Fruit fly (Drosophila melanogaster) whole organism, embryonic: Measurements from ENCODE around the gene Fum1.

Experiments
- Abd-B ChIP-seq: fragments of 200-800 bp; sonication (Bioruptor generic); optimal IDR thresholded peaks from 2 replicates; lab custom pipeline; 2018; ENCODE audit warnings: missing biosample characterization, mild to moderate bottlenecking, missing genetic modification characterization, moderate library complexity
- B-H2 ChIP-seq: fragments of 200-800 bp; sonication (Bioruptor generic); optimal IDR thresholded peaks from 2 replicates; lab custom pipeline; 2018; ENCODE audit warnings: missing biosample characterization, mild to moderate bottlenecking, missing genetic modification characterization
- Bgb ChIP-seq: fragments of 200-800 bp; sonication (Bioruptor generic); IDR thresholded peaks from 2 replicates; pipeline ENCODE4 v1.3.6; 2022; ENCODE audit warnings: missing biosample characterization, missing genetic modification characterization; ENCODE audit not compliant: partially characterized antibody
- CG10209 ChIP-seq: fragments of 200-800 bp; sonication (Bioruptor generic); optimal IDR thresholded peaks from 3 replicates; lab custom pipeline; 2017; ENCODE audit warnings: missing biosample characterization, mild to moderate bottlenecking, missing genetic modification characterization, missing genetic modification reagents
- CG10366 ChIP-seq: fragments of 200-800 bp; sonication (Bioruptor generic); IDR thresholded peaks from 2 replicates; pipeline ENCODE4 v1.3.6; 2022; ENCODE audit warnings: missing biosample characterization, missing genetic modification characterization
- CG10543 ChIP-seq: fragments of 200-800 bp; sonication (Bioruptor generic); optimal IDR thresholded peaks from 3 replicates; lab custom pipeline; 2017; ENCODE audit warnings: missing biosample characterization, mild to moderate bottlenecking, missing genetic modification characterization, moderate library complexity
- CG11504 ChIP-seq: fragments of 200-800 bp; sonication (Bioruptor generic); optimal IDR thresholded peaks from 3 replicates; lab custom pipeline; 2019; ENCODE audit warnings: missing biosample characterization, mild to moderate bottlenecking, missing genetic modification characterization, moderate library complexity
- CG11695 ChIP-seq: fragments of 200-800 bp; sonication (Bioruptor generic); IDR thresholded peaks from 3 replicates; pipeline ENCODE4 v1.3.6; 2022; ENCODE audit warnings: missing biosample characterization, missing genetic modification characterization
- CG11696 ChIP-seq: fragments of 200-800 bp; sonication (Bioruptor generic); IDR thresholded peaks from 2 replicates; pipeline ENCODE4 v1.3.6; 2022; ENCODE audit warnings: missing biosample characterization, missing genetic modification characterization
- CG12659 ChIP-seq: fragments of 200-800 bp; sonication (Bioruptor generic); optimal IDR thresholded peaks from 3 replicates; lab custom pipeline; 2017; ENCODE audit warnings: mild to moderate bottlenecking, missing biosample characterization, missing genetic modification reagents, missing genetic modification characterization
- CG12744 ChIP-seq: fragments of 200-800 bp; sonication (Bioruptor generic); optimal IDR thresholded peaks from 2 replicates; lab custom pipeline; 2016; ENCODE audit warnings: missing biosample characterization, missing genetic modification characterization
- CG15073 ChIP-seq: fragments of 200-800 bp; sonication (Bioruptor generic); optimal IDR thresholded peaks from 2 replicates; lab custom pipeline; 2016; ENCODE audit warnings: missing biosample characterization, missing genetic modification characterization
- CG1792 ChIP-seq: fragments of 200-800 bp; sonication (Bioruptor generic); optimal IDR thresholded peaks from 2 replicates; lab custom pipeline; 2016; ENCODE audit warnings: missing biosample characterization, missing genetic modification characterization
- CG2712 ChIP-seq: fragments of 200-800 bp; optimal IDR thresholded peaks from 3 replicates; lab custom pipeline; 2019; ENCODE audit warnings: missing biosample characterization, mild to moderate bottlenecking, missing genetic modification characterization, moderate library complexity
- CG3281 ChIP-seq: fragments of 200-800 bp; sonication (Bioruptor generic); optimal IDR thresholded peaks from 3 replicates; lab custom pipeline; 2017; ENCODE audit warnings: missing biosample characterization, mild to moderate bottlenecking, missing genetic modification characterization
- CG4328 ChIP-seq: fragments of 200-800 bp; sonication (Bioruptor generic); optimal IDR thresholded peaks from 3 replicates; lab custom pipeline; 2017; ENCODE audit warnings: missing biosample characterization, missing genetic modification reagents, missing genetic modification characterization
- CG5953 ChIP-seq: fragments of 200-800 bp; sonication (Bioruptor generic); IDR thresholded peaks from 2 replicates; pipeline ENCODE4 v1.3.6; 2022; ENCODE audit warnings: missing biosample characterization, missing genetic modification characterization
- CG6854 ChIP-seq: fragments of 200-800 bp; sonication (Bioruptor generic); optimal IDR thresholded peaks from 3 replicates; lab custom pipeline; 2017; ENCODE audit warnings: missing biosample characterization, mild to moderate bottlenecking, missing genetic modification characterization
- CG7372 ChIP-seq: fragments of 200-800 bp; sonication (Bioruptor generic); IDR thresholded peaks from 2 replicates; pipeline ENCODE4 v1.3.6; 2022; ENCODE audit warnings: missing biosample characterization, missing genetic modification characterization
- CG8478 ChIP-seq: fragments of >200 bp; optimal IDR thresholded peaks from 2 replicates; lab custom pipeline; 2018
- CG9876 ChIP-seq: fragments of 200-800 bp; sonication (Bioruptor generic); optimal IDR thresholded peaks from 2 replicates; lab custom pipeline; 2016; ENCODE audit warnings: missing biosample characterization, missing genetic modification characterization
- CHES-1-like ChIP-seq: fragments of 200-800 bp; sonication (Bioruptor generic); optimal IDR thresholded peaks from 2 replicates; lab custom pipeline; 2016; ENCODE audit warnings: missing biosample characterization, missing genetic modification characterization
- Dad ChIP-seq: fragments of 200-800 bp; sonication (Bioruptor generic); optimal IDR thresholded peaks from 3 replicates; lab custom pipeline; 2016; ENCODE audit warnings: missing biosample characterization, missing genetic modification characterization
- Dll ChIP-seq: fragments of 200-800 bp; sonication (Bioruptor generic); IDR thresholded peaks from 4 replicates; pipeline ENCODE4 v1.3.6; 2022; ENCODE audit warnings: missing biosample characterization, missing genetic modification characterization; ENCODE audit not compliant: partially characterized antibody
- Dp ChIP-seq: fragments of 200-800 bp; sonication (Bioruptor generic); optimal IDR thresholded peaks from 2 replicates; lab custom pipeline; 2018; ENCODE audit warnings: missing biosample characterization, mild to moderate bottlenecking, missing genetic modification characterization, moderate library complexity
- Drgx ChIP-seq: fragments of 200-800 bp; sonication (Bioruptor generic); IDR thresholded peaks from 2 replicates; pipeline ENCODE4 v1.3.6; 2022; ENCODE audit warnings: missing biosample characterization, missing genetic modification characterization
- Eip74EF ChIP-seq, 2 experiments: fragments of 200-800 bp in 1 of 2; fragments of >200 bp in 1 of 2; sonication (Bioruptor generic) in 1 of 2; optimal IDR thresholded peaks; 2 replicates each; lab custom pipeline; 2017 to 2019; ENCODE audit warnings: missing biosample characterization in 2 of 2, missing genetic modification characterization in 2 of 2, mild to moderate bottlenecking in 1 of 2, moderate library complexity in 1 of 2
- GATAe ChIP-seq: fragments of 200-800 bp; sonication (Bioruptor generic); conservative IDR thresholded peaks from 2 replicates; pipeline ENCODE4 v1.3.6; 2022; ENCODE audit warnings: missing biosample characterization, missing genetic modification characterization
- Gsc ChIP-seq: fragments of 200-800 bp; sonication (Bioruptor generic); IDR thresholded peaks from 2 replicates; pipeline ENCODE4 v1.3.6; 2022; ENCODE audit warnings: missing biosample characterization, missing genetic modification characterization
- HmgZ ChIP-seq: fragments of 200-800 bp; sonication (Bioruptor generic); optimal IDR thresholded peaks from 2 replicates; lab custom pipeline; 2018; ENCODE audit warnings: missing biosample characterization, mild to moderate bottlenecking, missing genetic modification characterization
- Hr78 ChIP-seq, 2 experiments: fragments of 200-800 bp in 1 of 2; fragments of >200 bp in 1 of 2; sonication (Bioruptor generic) in 1 of 2; optimal IDR thresholded peaks; 2 replicates each; lab custom pipeline; 2017 to 2019; ENCODE audit warnings: missing biosample characterization in 2 of 2, missing genetic modification characterization in 2 of 2, mild to moderate bottlenecking in 1 of 2, moderate library complexity in 1 of 2
- MESR4 ChIP-seq: fragments of 200-800 bp; sonication (Bioruptor generic); optimal IDR thresholded peaks from 2 replicates; lab custom pipeline; 2018; ENCODE audit warnings: missing biosample characterization, mild to moderate bottlenecking, missing genetic modification characterization, moderate library complexity
- Oli ChIP-seq: fragments of 200-800 bp; sonication (Bioruptor generic); optimal IDR thresholded peaks from 2 replicates; lab custom pipeline; 2018; ENCODE audit warnings: missing biosample characterization, mild to moderate bottlenecking, missing genetic modification characterization, moderate library complexity
- Rfx ChIP-seq: fragments of 200-800 bp; sonication (Bioruptor generic); IDR thresholded peaks from 2 replicates; pipeline ENCODE4 v1.3.6; 2022; ENCODE audit warnings: missing biosample characterization, missing genetic modification characterization
- Sin3A ChIP-seq: fragments of >200 bp; optimal IDR thresholded peaks from 2 replicates; lab custom pipeline; 2018
- bigmax ChIP-seq: fragments of 200-800 bp; sonication (Bioruptor generic); optimal IDR thresholded peaks from 2 replicates; lab custom pipeline; 2018; ENCODE audit warnings: missing biosample characterization, mild to moderate bottlenecking, missing genetic modification characterization
- bowl ChIP-seq: fragments of 200-800 bp; sonication (Bioruptor generic); IDR thresholded peaks from 2 replicates; pipeline ENCODE4 v1.3.6; 2022; ENCODE audit warnings: missing biosample characterization, missing genetic modification characterization
- corto ChIP-seq: fragments of 200-800 bp; sonication (Bioruptor generic); optimal IDR thresholded peaks from 2 replicates; lab custom pipeline; 2016; ENCODE audit warnings: missing biosample characterization, mild to moderate bottlenecking, missing genetic modification characterization, moderate library complexity
- dimm ChIP-seq: fragments of 200-800 bp; sonication (Bioruptor generic); IDR thresholded peaks from 2 replicates; pipeline ENCODE4 v1.3.6; 2022; ENCODE audit warnings: missing biosample characterization, missing genetic modification characterization
- dpn ChIP-seq, 2 experiments: fragments of 200-800 bp; sonication (Bioruptor generic); optimal IDR thresholded peaks; 3 replicates each; lab custom pipeline; 2016; ENCODE audit warnings: missing biosample characterization in 2 of 2, missing genetic modification characterization in 2 of 2
- ewg ChIP-seq: fragments of 200-800 bp; sonication (Bioruptor generic); optimal IDR thresholded peaks from 3 replicates; lab custom pipeline; 2017; ENCODE audit warnings: mild to moderate bottlenecking, missing biosample characterization, missing genetic modification reagents, missing genetic modification characterization
- hkb ChIP-seq, 2 experiments: fragments of 200-800 bp in 1 of 2; fragments of >200 bp in 1 of 2; sonication (Bioruptor generic) in 1 of 2; IDR thresholded peaks in 1 of 2; optimal IDR thresholded peaks in 1 of 2; 2 replicates each; pipeline versions ENCODE4 v1.3.6 to Lab custom; 2017 to 2022; ENCODE audit warnings: missing biosample characterization in 1 of 2, missing genetic modification characterization in 1 of 2
- jigr1 ChIP-seq: fragments of 200-800 bp; sonication (Bioruptor generic); IDR thresholded peaks from 3 replicates; pipeline ENCODE4 v1.3.6; 2022; ENCODE audit warnings: missing biosample characterization, missing genetic modification characterization
- nerfin-1 ChIP-seq: fragments of 200-800 bp; sonication (Bioruptor generic); optimal IDR thresholded peaks from 3 replicates; lab custom pipeline; 2019; ENCODE audit warnings: missing biosample characterization, mild to moderate bottlenecking, missing genetic modification characterization, moderate library complexity
- onecut ChIP-seq: fragments of 200-800 bp; sonication (Bioruptor generic); IDR thresholded peaks from 2 replicates; pipeline ENCODE4 v1.3.6; 2022; ENCODE audit warnings: missing biosample characterization, missing genetic modification characterization
- pum ChIP-seq: fragments of 200-800 bp; sonication (Bioruptor generic); optimal IDR thresholded peaks from 2 replicates; lab custom pipeline; 2016; ENCODE audit warnings: missing biosample characterization, missing genetic modification characterization
- sqz ChIP-seq: fragments of 200-800 bp; sonication (Bioruptor generic); optimal IDR thresholded peaks from 3 replicates; lab custom pipeline; 2018; ENCODE audit warnings: missing biosample characterization, mild to moderate bottlenecking, missing genetic modification characterization
- sug ChIP-seq: fragments of 200-800 bp; optimal IDR thresholded peaks from 2 replicates; lab custom pipeline; 2019; ENCODE audit warnings: missing biosample characterization, mild to moderate bottlenecking, missing genetic modification characterization, moderate library complexity
- unpg ChIP-seq: fragments of 200-800 bp; sonication (Bioruptor generic); optimal IDR thresholded peaks from 3 replicates; lab custom pipeline; 2018; ENCODE audit warnings: missing biosample characterization, mild to moderate bottlenecking, missing genetic modification characterization, moderate library complexity
- zfh1 ChIP-seq: fragments of 200-800 bp; sonication (Bioruptor generic); IDR thresholded peaks from 3 replicates; pipeline ENCODE4 v1.3.6; 2022; ENCODE audit warnings: missing biosample characterization, missing genetic modification characterization

Gene Fum1

DNA sequence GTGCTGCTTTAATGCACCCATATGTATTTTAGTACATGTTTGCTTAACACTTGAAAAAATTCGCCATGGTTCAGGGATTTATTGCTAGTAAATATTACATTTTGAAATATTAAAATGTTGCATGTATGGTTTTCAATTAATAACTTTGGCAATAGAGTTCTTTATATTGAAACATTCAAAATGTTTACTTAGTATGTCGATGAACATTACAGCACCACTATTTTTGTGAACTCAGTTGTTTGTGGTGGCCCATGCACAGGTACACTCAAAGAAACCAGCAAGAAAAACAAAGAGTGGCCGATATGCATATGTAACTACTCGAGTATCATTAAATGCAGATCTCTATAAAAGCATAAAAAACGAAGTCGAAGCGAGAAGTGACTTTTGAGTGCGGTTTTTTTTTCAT, 23.8 kb downstream of the Fum1 start (continued):
- TF ChIP-seq CG11696 (peak; percentile 86), Drgx (GFP tag; lab: Robert Waterston, UW) (peak; percentile 88), ewg (peak; percentile 57), Bgb (GFP tag; lab: Robert Waterston, UW) (no peak), Hr78 (GFP tag; optimal IDR thresholded peaks at IDR 0.05; lab: Kevin White, UChicago) (peak in 1 of 2 experiments; percentile 41), Oli (tag; lab: Kevin White, UChicago) (peak; percentile 81), Gsc (no peak), CG2712 (peak; percentile 80), CG10366 (GFP tag; lab: Robert Waterston, UW) (peak; percentile 65), CG3281 (GFP tag; lab: Kevin White, UChicago) (peak; percentile 15), Abd-B (peak; percentile 61), Dll (GFP tag; lab: Robert Waterston, UW) (no peak), CG11504 (tag; lab: Kevin White, UChicago) (peak; percentile 86), CG10209 (GFP tag; lab: Kevin White, UChicago) (peak; percentile 62), CG10543 (GFP tag; lab: Kevin White, UChicago) (no peak), corto (no peak), Dp (GFP tag; lab: Kevin White, UChicago) (no peak), bigmax (GFP tag; lab: Kevin White, UChicago) (no peak), CHES-1-like (GFP tag; lab: Kevin White, UChicago) (peak; percentile 16), CG7372 (GFP tag; lab: Robert Waterston, UW) (peak; percentile 31; the same call in 1 of the 2 replicates), CG12659 (GFP tag; lab: Kevin White, UChicago) (peak; percentile 56), nerfin-1 (peak; percentile 75), CG5953 (GFP tag; lab: Robert Waterston, UW) (peak; percentile 59; the same call in 1 of the 2 replicates), Dad (GFP tag; lab: Kevin White, UChicago) (peak; percentile 41), sug (tag; lab: Kevin White, UChicago) (peak; percentile 2), HmgZ (no peak), CG1792 (GFP tag; lab: Kevin White, UChicago) (no peak), bowl (GFP tag; lab: Robert Waterston, UW) (peak; percentile 29; the same call in 1 of the 2 replicates), Rfx (GFP tag; lab: Robert Waterston, UW) (peak; percentile 29; the same call in 1 of the 2 replicates), jigr1 (GFP tag; lab: Robert Waterston, UW) (peak; percentile 51; the same call in 1 of the 3 replicates), GATAe (GFP tag; lab: Robert Waterston, UW) (no peak), CG15073 (GFP tag; lab: Kevin White, UChicago) (no peak), pum (GFP tag; lab: Kevin White, UChicago) (peak; percentile 51), Eip74EF (GFP tag; optimal IDR thresholded peaks at IDR 0.05; lab: Kevin White, UChicago) (peak in 1 of 2 experiments; percentile 64), dpn (GFP tag; optimal IDR thresholded peaks at IDR 0.05; lab: Kevin White, UChicago) (peak; percentile 56 to 63), MESR4 (no peak), CG11695 (GFP tag; lab: Robert Waterston, UW) (peak; percentile 77), hkb (optimal IDR thresholded peaks at IDR 0.05; lab: Kevin White, UChicago) (no peak), hkb (GFP tag; IDR thresholded peaks at IDR 0.05; lab: Robert Waterston, UW) (peak; percentile 78), CG9876 (GFP tag; lab: Kevin White, UChicago) (no peak), CG12744 (GFP tag; lab: Kevin White, UChicago) (peak; percentile 29), unpg (GFP tag; lab: Kevin White, UChicago) (peak; percentile 72), zfh1 (GFP tag; lab: Robert Waterston, UW) (peak; percentile 66; the same call in 2 of the 3 replicates), dimm (GFP tag; lab: Robert Waterston, UW) (peak; percentile 48; the same call in 1 of the 2 replicates), B-H2 (GFP tag; lab: Kevin White, UChicago) (no peak), Sin3A (lab: Kevin White, UChicago) (no peak), onecut (GFP tag; lab: Robert Waterston, UW) (peak; percentile 44), CG6854 (GFP tag; lab: Kevin White, UChicago) (no peak), sqz (GFP tag; lab: Kevin White, UChicago) (no peak), CG8478 (lab: Kevin White, UChicago) (no peak), CG4328 (GFP tag; lab: Kevin White, UChicago) (peak; percentile 36)
